Worm (Caenorhabditis elegans) whole organism, L4 larva: ENCODE results near the gene nspe-3.
A peak's percentile ranks its signal among the peaks of the same experiment; 100 is the strongest.

ENCODE experiments used
- D1046.2 ChIP-seq: fragments of 200-800 bp; sonication (Bioruptor generic); IDR thresholded peaks from 2 replicates; pipeline ENCODE4 v1.3.6; 2022; ENCODE audit warnings: missing genetic modification characterization, missing compliant biosample characterization
- T26A8.4 ChIP-seq: fragments of 200-800 bp; sonication (Bioruptor generic); IDR thresholded peaks from 2 replicates; pipeline ENCODE4 v1.3.6; 2022; ENCODE audit warnings: missing genetic modification characterization, missing compliant biosample characterization
- Y48G9A.11 ChIP-seq: fragments of 200-800 bp; sonication (Bioruptor generic); IDR thresholded peaks from 2 replicates; pipeline ENCODE4 v1.3.6; 2022; ENCODE audit warnings: missing genetic modification reagents, missing genetic modification characterization, missing compliant biosample characterization
- Y5F2A.4 ChIP-seq: fragments of 200-800 bp; sonication (Bioruptor generic); optimal IDR thresholded peaks from 2 replicates; lab custom pipeline; 2018; ENCODE audit warnings: mild to moderate bottlenecking, missing genetic modification characterization, missing compliant biosample characterization
- ZK546.5 ChIP-seq, 2 experiments: sonication (generic microtip); optimal IDR thresholded peaks; 2 replicates each; lab custom pipeline; 2017; ENCODE audit warnings: missing biosample characterization in 2 of 2, missing genetic modification characterization in 2 of 2
- aha-1 ChIP-seq: fragments of 150-350 bp; peaks from one replicate; lab custom pipeline; 2014; ENCODE audit warnings: missing biosample characterization, missing genetic modification characterization
- aly-2 ChIP-seq: sonication (generic microtip); optimal IDR thresholded peaks from 2 replicates; lab custom pipeline; 2018; ENCODE audit warnings: missing biosample characterization, missing genetic modification characterization
- arid-1 ChIP-seq: fragments of 200-800 bp; sonication (Bioruptor generic); conservative IDR thresholded peaks from 2 replicates; pipeline ENCODE4 v1.3.6; 2022; ENCODE audit warnings: missing genetic modification reagents, missing genetic modification characterization, missing compliant biosample characterization
- ceh-20 ChIP-seq: fragments of 200-800 bp; sonication (Bioruptor generic); IDR thresholded peaks from 2 replicates; pipeline ENCODE4 v1.3.6; 2022; ENCODE audit warnings: missing genetic modification reagents, missing genetic modification characterization, missing compliant biosample characterization
- ceh-32 ChIP-seq: sonication (generic microtip); optimal IDR thresholded peaks from 2 replicates; lab custom pipeline; 2016; ENCODE audit warnings: mild to moderate bottlenecking, missing genetic modification characterization, missing compliant biosample characterization; ENCODE audit not compliant: poor library complexity
- ceh-62 ChIP-seq: sonication (generic microtip); optimal IDR thresholded peaks from 2 replicates; lab custom pipeline; 2017; ENCODE audit warnings: missing biosample characterization, missing genetic modification characterization
- ceh-82 ChIP-seq: sonication (generic microtip); optimal IDR thresholded peaks from 2 replicates; lab custom pipeline; 2017; ENCODE audit warnings: missing biosample characterization, missing genetic modification characterization
- ces-1 ChIP-seq: fragments of 150-350 bp; sonication (generic microtip); optimal IDR thresholded peaks from 4 replicates; lab custom pipeline; 2014; ENCODE audit warnings: missing biosample characterization, missing genetic modification reagents, missing genetic modification characterization
- ctbp-1 ChIP-seq: fragments of 200-800 bp; sonication (Bioruptor generic); IDR thresholded peaks from 2 replicates; pipeline ENCODE4 v1.3.6; 2022; ENCODE audit warnings: missing genetic modification reagents, missing genetic modification characterization, missing compliant biosample characterization
- daf-16 ChIP-seq, 3 experiments: sonication (generic microtip); optimal IDR thresholded peaks; 2 replicates each; lab custom pipeline; 2016 to 2017; ENCODE audit warnings: missing genetic modification characterization in 3 of 3, missing genetic modification reagents in 3 of 3, mild to moderate bottlenecking in 2 of 3, missing compliant biosample characterization in 2 of 3, missing biosample characterization in 1 of 3, moderate library complexity in 1 of 3
- daf-8 ChIP-seq: fragments of 200-800 bp; sonication (Bioruptor generic); IDR thresholded peaks from 2 replicates; pipeline ENCODE4 v1.3.6; 2022; ENCODE audit warnings: missing genetic modification characterization, missing compliant biosample characterization
- dmd-9 ChIP-seq: fragments of 200-800 bp; sonication (Bioruptor generic); IDR thresholded peaks from 2 replicates; pipeline ENCODE4 v1.3.6; 2022; ENCODE audit warnings: missing genetic modification reagents, missing genetic modification characterization, missing compliant biosample characterization
- dpl-1 ChIP-seq: fragments of 150-350 bp; optimal IDR thresholded peaks from 2 replicates; lab custom pipeline; 2014; ENCODE audit warnings: missing biosample characterization, missing genetic modification reagents, missing genetic modification characterization
- duxl-1 ChIP-seq: sonication (generic microtip); optimal IDR thresholded peaks from 2 replicates; lab custom pipeline; 2016; ENCODE audit warnings: mild to moderate bottlenecking, missing genetic modification characterization, moderate library complexity, missing compliant biosample characterization; ENCODE audit not compliant: poor library complexity
- gei-8 ChIP-seq: fragments of 200-800 bp; sonication (Bioruptor generic); optimal IDR thresholded peaks from 2 replicates; lab custom pipeline; 2018; ENCODE audit warnings: mild to moderate bottlenecking, missing genetic modification characterization, missing compliant biosample characterization
- hif-1 ChIP-seq, 2 experiments: sonication (generic microtip); optimal IDR thresholded peaks; 2 replicates each; lab custom pipeline; 2016 to 2017; ENCODE audit warnings: missing compliant biosample characterization in 2 of 2, missing genetic modification characterization in 2 of 2, missing genetic modification reagents in 2 of 2, missing genotype in 2 of 2, mild to moderate bottlenecking in 1 of 2
- hlh-11 ChIP-seq: fragments of 200-800 bp; sonication (Bioruptor generic); optimal IDR thresholded peaks from 2 replicates; lab custom pipeline; 2018; ENCODE audit warnings: mild to moderate bottlenecking, missing genetic modification characterization, missing compliant biosample characterization
- hlh-30 ChIP-seq: sonication (generic microtip); optimal IDR thresholded peaks from 2 replicates; lab custom pipeline; 2017; ENCODE audit warnings: antibody characterized with exemption, mild to moderate bottlenecking, missing genetic modification characterization, missing compliant biosample characterization; ENCODE audit not compliant: insufficient read depth
- jun-1 ChIP-seq: fragments of 150-350 bp; optimal IDR thresholded peaks from 2 replicates; lab custom pipeline; 2014; ENCODE audit warnings: missing biosample characterization, missing genetic modification reagents, missing genetic modification characterization
- lim-7 ChIP-seq: fragments of 200-800 bp; sonication (Bioruptor generic); IDR thresholded peaks from 2 replicates; pipeline ENCODE4 v1.3.6; 2022; ENCODE audit warnings: missing genetic modification characterization, missing compliant biosample characterization
- lin-1 ChIP-seq: fragments of 200-800 bp; sonication (Bioruptor generic); IDR thresholded peaks from 2 replicates; pipeline ENCODE4 v1.3.6; 2022; ENCODE audit warnings: missing genetic modification reagents, missing genetic modification characterization, missing compliant biosample characterization
- lin-15B ChIP-seq: fragments of 150-350 bp; sonication (generic microtip); optimal IDR thresholded peaks from 3 replicates; lab custom pipeline; 2014; ENCODE audit warnings: missing biosample characterization, missing genetic modification characterization
- lin-29 ChIP-seq: fragments of 200-800 bp; sonication (Bioruptor generic); IDR thresholded peaks from 2 replicates; pipeline ENCODE4 v1.3.6; 2022; ENCODE audit warnings: missing genetic modification reagents, missing genetic modification characterization, missing compliant biosample characterization
- lir-3 ChIP-seq: sonication (generic microtip); optimal IDR thresholded peaks from 2 replicates; lab custom pipeline; 2016; ENCODE audit warnings: mild to moderate bottlenecking, missing genetic modification characterization, missing compliant biosample characterization
- mes-2 ChIP-seq: sonication (generic microtip); optimal IDR thresholded peaks from 2 replicates; lab custom pipeline; 2016; ENCODE audit warnings: missing genotype, mild to moderate bottlenecking, missing genetic modification characterization, missing compliant biosample characterization; ENCODE audit not compliant: poor library complexity, severe bottlenecking
- nhr-11 ChIP-seq: fragments of 150-350 bp; optimal IDR thresholded peaks from 2 replicates; lab custom pipeline; 2014; ENCODE audit warnings: missing biosample characterization, missing genetic modification characterization
- nhr-28 ChIP-seq: fragments of 150-350 bp; optimal IDR thresholded peaks from 2 replicates; lab custom pipeline; 2014; ENCODE audit warnings: missing biosample characterization, missing genetic modification characterization
- nhr-6 ChIP-seq: fragments of 150-350 bp; optimal IDR thresholded peaks from 2 replicates; lab custom pipeline; 2014; ENCODE audit warnings: missing biosample characterization, missing genetic modification characterization
- nhr-76 ChIP-seq: fragments of 150-350 bp; optimal IDR thresholded peaks from 2 replicates; lab custom pipeline; 2014; ENCODE audit warnings: missing biosample characterization, missing genetic modification characterization
- sdz-12 ChIP-seq: fragments of 200-800 bp; sonication (Bioruptor generic); optimal IDR thresholded peaks from 2 replicates; lab custom pipeline; 2018; ENCODE audit warnings: mild to moderate bottlenecking, missing genetic modification characterization, missing compliant biosample characterization
- unc-130 ChIP-seq: sonication (generic microtip); optimal IDR thresholded peaks from 2 replicates; lab custom pipeline; 2016; ENCODE audit warnings: missing genetic modification reagents, missing genetic modification characterization, missing compliant biosample characterization
- unc-39 ChIP-seq: sonication (generic microtip); optimal IDR thresholded peaks from 2 replicates; lab custom pipeline; 2017; ENCODE audit warnings: missing biosample characterization, missing genetic modification characterization
- zag-1 ChIP-seq: fragments of 150-350 bp; optimal IDR thresholded peaks from 2 replicates; lab custom pipeline; 2014; ENCODE audit warnings: missing biosample characterization, missing genetic modification characterization
- ztf-11 ChIP-seq: fragments of 150-350 bp; optimal IDR thresholded peaks from 2 replicates; lab custom pipeline; 2014; ENCODE audit warnings: missing biosample characterization, missing genetic modification characterization

nspe-3 gene

DNA sequence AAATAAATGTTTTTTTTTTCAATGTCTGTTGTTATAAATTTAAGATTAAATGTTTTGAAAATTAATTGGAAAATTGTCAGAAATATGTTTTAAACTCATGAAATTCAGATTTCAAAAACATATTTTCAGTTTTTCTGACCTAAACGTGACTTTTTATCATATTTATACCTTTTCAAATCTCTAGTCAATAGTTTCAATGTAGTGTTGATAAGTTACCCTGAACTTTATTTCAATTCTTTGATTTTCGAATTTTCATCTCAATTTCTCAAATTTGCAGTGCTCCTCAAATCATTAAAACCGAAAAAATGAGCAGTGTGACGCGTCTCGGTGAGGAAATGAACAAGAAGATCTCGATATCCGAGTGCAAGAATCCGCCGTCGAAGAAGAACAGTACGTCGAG lies 36.8 kb downstream of the nspe-3 start, which contains the start of gene rgs-4:
Gene rgs-4 (plus strand): TSS at position 301 of the 400 bp plus-strand sequence.
- TF ChIP-seq Y48G9A.11 (GFP tag; lab: Robert Waterston, UW) (no peak), sdz-12 (GFP tag; lab: Kevin White, UChicago) (no peak), dpl-1 (GFP tag; lab: Kevin White, UChicago) (no peak), lin-1 (GFP tag; lab: Robert Waterston, UW) (no peak), lim-7 (GFP tag; lab: Robert Waterston, UW) (no peak), lin-29 (no peak), aly-2 (tag; lab: Kevin White, UChicago) (no peak), D1046.2 (GFP tag; lab: Robert Waterston, UW) (no peak), aha-1 (tag; lab: Kevin White, UChicago) (no peak), duxl-1 (tag; lab: Kevin White, UChicago) (no peak)

DNA sequence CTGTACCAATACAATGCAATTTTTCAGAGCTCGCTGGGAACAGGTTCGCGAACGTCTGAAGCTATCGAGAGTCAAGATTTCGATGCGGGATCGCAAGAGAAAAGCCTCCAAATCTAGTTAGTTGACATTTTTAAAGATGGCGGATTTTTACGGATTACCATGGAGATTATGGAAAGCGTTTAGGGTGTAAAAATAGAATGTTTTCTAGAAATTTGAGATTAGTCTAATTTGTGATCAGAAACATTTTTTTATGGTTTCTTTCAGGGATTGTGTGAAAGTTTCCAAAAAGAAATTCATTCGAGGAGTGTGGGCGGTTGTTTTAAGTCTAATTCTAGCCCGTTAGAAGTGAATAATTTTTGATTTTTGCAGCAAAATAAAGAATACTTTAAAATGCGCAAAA lies 38.1 kb downstream of the nspe-3 start:
- no peak for TF ChIP-seq T26A8.4 (GFP tag; lab: Robert Waterston, UW)
- peak; percentile 74 for TF ChIP-seq aha-1 (tag; lab: Kevin White, UChicago)

DNA sequence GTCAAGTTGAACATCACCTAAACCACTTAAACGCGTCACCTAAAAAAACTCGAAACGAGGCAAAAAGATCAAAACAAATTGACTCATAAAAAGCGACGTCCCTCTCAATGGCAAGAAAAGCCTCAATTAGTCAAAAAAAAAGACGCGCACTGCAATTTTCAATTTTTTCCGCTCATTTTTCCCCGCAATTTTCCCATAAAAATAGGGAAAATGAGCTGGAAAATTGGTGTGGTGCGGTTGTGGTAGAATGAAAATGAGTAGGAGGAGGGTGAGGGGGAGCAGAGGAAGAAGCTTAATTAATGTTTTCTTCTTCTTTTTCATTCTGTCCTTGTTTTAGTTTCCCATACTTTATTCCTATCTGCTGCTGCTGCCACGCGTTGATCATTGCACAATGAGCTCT lies 39.9 kb downstream of the nspe-3 start:
- TF ChIP-seq ces-1 (GFP tag; lab: Kevin White, UChicago) (no peak), ctbp-1 (GFP tag; lab: Robert Waterston, UW) (no peak), lim-7 (GFP tag; lab: Robert Waterston, UW) (no peak), gei-8 (no peak), ZK546.5 (tag; optimal IDR thresholded peaks at IDR 0.05; lab: Kevin White, UChicago) (no peak), unc-130 (GFP tag; lab: Kevin White, UChicago) (no peak), lir-3 (no peak), mes-2 (tag; lab: Kevin White, UChicago) (no peak), jun-1 (tag; lab: Kevin White, UChicago) (no peak), nhr-28 (tag; lab: Kevin White, UChicago) (no peak), zag-1 (tag; lab: Kevin White, UChicago) (no peak), nhr-76 (tag; lab: Kevin White, UChicago) (no peak), ceh-62 (tag; lab: Kevin White, UChicago) (no peak), daf-8 (no peak), dmd-9 (no peak), hif-1 (tag; optimal IDR thresholded peaks at IDR 0.05; lab: Kevin White, UChicago) (no peak), nhr-6 (no peak), ceh-82 (tag; lab: Kevin White, UChicago) (no peak)
- TF ChIP-seq, all 104 proteins: peak for 0

DNA sequence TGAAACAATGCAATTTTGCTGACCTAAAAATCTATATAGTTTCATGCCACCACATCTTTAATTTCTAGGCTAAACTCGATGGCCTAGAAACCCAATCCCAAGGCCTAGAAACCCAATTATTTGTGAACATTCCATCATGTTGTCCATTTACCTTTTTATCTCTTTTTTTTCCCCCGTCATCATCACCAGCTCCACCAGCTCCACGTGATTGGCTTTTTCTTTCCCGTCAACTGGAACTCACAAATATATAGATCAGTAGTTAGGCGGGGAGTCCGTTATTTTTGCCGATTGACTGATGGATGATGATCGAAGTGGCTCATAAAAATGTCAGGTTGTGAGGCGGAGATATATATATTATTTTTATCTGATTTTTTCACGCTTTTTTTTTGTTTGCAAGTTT lies 40.7 kb downstream of the nspe-3 start:
- TF ChIP-seq ceh-20 (GFP tag; lab: Robert Waterston, UW) (no peak), daf-16 (GFP tag; optimal IDR thresholded peaks at IDR 0.05; lab: Kevin White, UChicago) (peak in 1 of 2 experiments; percentile 67), daf-16 (tag; optimal IDR thresholded peaks at IDR 0.05; lab: Kevin White, UChicago) (no peak), arid-1 (GFP tag; lab: Robert Waterston, UW) (no peak), lir-3 (no peak), lin-29 (no peak), hlh-11 (tag; lab: Kevin White, UChicago) (peak; percentile 9), sdz-12 (GFP tag; lab: Kevin White, UChicago) (no peak), hlh-30 (peak; percentile 1), ceh-32 (tag; lab: Kevin White, UChicago) (no peak), lin-15B (tag; lab: Kevin White, UChicago) (no peak), unc-39 (tag; lab: Kevin White, UChicago) (no peak), nhr-11 (peak; percentile 38), Y5F2A.4 (GFP tag; lab: Kevin White, UChicago) (no peak), ceh-62 (tag; lab: Kevin White, UChicago) (no peak), ztf-11 (tag; lab: Kevin White, UChicago) (no peak), nhr-6 (no peak)
